Worm (Caenorhabditis elegans) whole organism, late embryonic: Measurements from ENCODE around the gene xbx-6.

Source experiments
- C38D4.7 ChIP-seq: fragments of 200-800 bp; sonication (Bioruptor generic); optimal IDR thresholded peaks from 2 replicates; lab custom pipeline; 2018; ENCODE audit warnings: mild to moderate bottlenecking, missing genetic modification characterization, moderate library complexity, missing compliant biosample characterization
- Y22D7AL.16 ChIP-seq: sonication (generic microtip); optimal IDR thresholded peaks from 2 replicates; lab custom pipeline; 2016; ENCODE audit warnings: missing genetic modification characterization, missing compliant biosample characterization
- ama-1 ChIP-seq: fragments of 150-350 bp; optimal IDR thresholded peaks from 2 replicates; lab custom pipeline; 2014
- ceh-19 ChIP-seq: fragments of 200-800 bp; sonication (Bioruptor generic); optimal IDR thresholded peaks from 2 replicates; lab custom pipeline; 2018; ENCODE audit warnings: mild to moderate bottlenecking, missing genetic modification characterization, missing compliant biosample characterization
- ceh-31 ChIP-seq: sonication (generic microtip); optimal IDR thresholded peaks from 2 replicates; lab custom pipeline; 2016; ENCODE audit warnings: missing genetic modification characterization, missing compliant biosample characterization
- ceh-34 ChIP-seq: sonication (generic microtip); optimal IDR thresholded peaks from 2 replicates; lab custom pipeline; 2016; ENCODE audit warnings: mild to moderate bottlenecking, missing genetic modification characterization, missing compliant biosample characterization
- ceh-6 ChIP-seq: fragments of 200-800 bp; sonication (Bioruptor generic); optimal IDR thresholded peaks from 2 replicates; lab custom pipeline; 2018; ENCODE audit warnings: mild to moderate bottlenecking, missing genetic modification characterization, missing compliant biosample characterization
- che-1 ChIP-seq: sonication (generic microtip); optimal IDR thresholded peaks from 2 replicates; lab custom pipeline; 2016; ENCODE audit warnings: mild to moderate bottlenecking, missing genetic modification characterization, missing compliant biosample characterization
- dmd-4 ChIP-seq: sonication (generic microtip); optimal IDR thresholded peaks from 2 replicates; lab custom pipeline; 2016; ENCODE audit warnings: borderline replicate concordance, missing genetic modification characterization, missing compliant biosample characterization
- dve-1 ChIP-seq: sonication (generic microtip); optimal IDR thresholded peaks from 2 replicates; lab custom pipeline; 2017; ENCODE audit warnings: antibody characterized with exemption, mild to moderate bottlenecking, missing genetic modification characterization, missing compliant biosample characterization
- elt-2 ChIP-seq: sonication (generic microtip); optimal IDR thresholded peaks from 2 replicates; lab custom pipeline; 2016; ENCODE audit warnings: missing genetic modification reagents, missing genetic modification characterization, missing compliant biosample characterization
- eyg-1 ChIP-seq: sonication (generic microtip); optimal IDR thresholded peaks from 2 replicates; lab custom pipeline; 2016; ENCODE audit warnings: missing genotype, missing genetic modification characterization, missing compliant biosample characterization
- fkh-10 ChIP-seq: fragments of 150-350 bp; optimal IDR thresholded peaks from 2 replicates; lab custom pipeline; 2014; ENCODE audit warnings: missing biosample characterization, missing genetic modification reagents, missing genetic modification characterization
- fkh-6 ChIP-seq: sonication (generic microtip); optimal IDR thresholded peaks from 2 replicates; lab custom pipeline; 2016; ENCODE audit warnings: missing genetic modification characterization, missing compliant biosample characterization
- hlh-13 ChIP-seq: fragments of 200-800 bp; sonication (Bioruptor generic); optimal IDR thresholded peaks from 2 replicates; lab custom pipeline; 2018; ENCODE audit warnings: mild to moderate bottlenecking, missing genetic modification characterization, missing compliant biosample characterization
- hlh-30 ChIP-seq: sonication (generic microtip); optimal IDR thresholded peaks from 2 replicates; lab custom pipeline; 2017; ENCODE audit warnings: antibody characterized with exemption, missing genetic modification characterization, missing compliant biosample characterization; ENCODE audit not compliant: insufficient read depth
- nfya-1 ChIP-seq: sonication (generic microtip); optimal IDR thresholded peaks from 2 replicates; lab custom pipeline; 2017; ENCODE audit warnings: missing genetic modification characterization, mild to moderate bottlenecking, missing compliant biosample characterization, antibody characterized with exemption, moderate library complexity
- npax-4 ChIP-seq: sonication (generic microtip); optimal IDR thresholded peaks from 2 replicates; lab custom pipeline; 2016; ENCODE audit warnings: missing genetic modification characterization, missing compliant biosample characterization
- pag-3 ChIP-seq: sonication (generic microtip); optimal IDR thresholded peaks from 2 replicates; lab custom pipeline; 2016; ENCODE audit warnings: missing compliant biosample characterization, missing genetic modification characterization, borderline replicate concordance
- pat-9 ChIP-seq: fragments of 200-800 bp; sonication (Bioruptor generic); optimal IDR thresholded peaks from 2 replicates; lab custom pipeline; 2018; ENCODE audit warnings: mild to moderate bottlenecking, missing genetic modification characterization, moderate library complexity, missing compliant biosample characterization
- pax-1 ChIP-seq: fragments of 150-350 bp; optimal IDR thresholded peaks from 2 replicates; lab custom pipeline; 2014; ENCODE audit warnings: missing biosample characterization, missing genetic modification characterization
- pha-2 ChIP-seq: sonication (generic microtip); optimal IDR thresholded peaks from 2 replicates; lab custom pipeline; 2017; ENCODE audit warnings: mild to moderate bottlenecking, missing genetic modification characterization, missing compliant biosample characterization
- pha-4 ChIP-seq: fragments of 150-350 bp; optimal IDR thresholded peaks from 2 replicates; lab custom pipeline; 2018; ENCODE audit warnings: missing biosample characterization, missing genetic modification reagents, missing genetic modification characterization
- pqm-1 ChIP-seq: sonication (generic microtip); optimal IDR thresholded peaks from 2 replicates; lab custom pipeline; 2016; ENCODE audit warnings: missing genetic modification characterization, missing compliant biosample characterization
- pros-1 ChIP-seq: fragments of 150-350 bp; optimal IDR thresholded peaks from 2 replicates; lab custom pipeline; 2014; ENCODE audit warnings: missing biosample characterization, missing genetic modification reagents, missing genetic modification characterization
- rnt-1 ChIP-seq: sonication (generic microtip); optimal IDR thresholded peaks from 2 replicates; lab custom pipeline; 2016; ENCODE audit warnings: missing genetic modification characterization, missing compliant biosample characterization
- sox-2 ChIP-seq: fragments of 200-800 bp; sonication (Bioruptor generic); IDR thresholded peaks from 2 replicates; pipeline ENCODE4 v1.3.6; 2022; ENCODE audit warnings: missing genetic modification reagents, missing genetic modification characterization, missing compliant biosample characterization
- sox-4 ChIP-seq: sonication (generic microtip); optimal IDR thresholded peaks from 2 replicates; lab custom pipeline; 2017; ENCODE audit warnings: mild to moderate bottlenecking, missing genetic modification characterization, inconsistent platforms, missing compliant biosample characterization
- tbx-7 ChIP-seq: sonication (generic microtip); optimal IDR thresholded peaks from 2 replicates; lab custom pipeline; 2016; ENCODE audit warnings: missing genotype, missing genetic modification characterization, missing compliant biosample characterization
- unc-42 ChIP-seq: sonication (generic microtip); optimal IDR thresholded peaks from 2 replicates; lab custom pipeline; 2016; ENCODE audit warnings: missing genotype, missing genetic modification characterization, missing compliant biosample characterization
- unc-55 ChIP-seq: sonication (generic microtip); optimal IDR thresholded peaks from 2 replicates; lab custom pipeline; 2017; ENCODE audit warnings: missing biosample characterization, missing genetic modification reagents, missing genetic modification characterization
- unc-86 ChIP-seq: sonication (generic microtip); optimal IDR thresholded peaks from 2 replicates; lab custom pipeline; 2016; ENCODE audit warnings: missing genetic modification characterization, missing compliant biosample characterization
- ztf-16 ChIP-seq: sonication (generic microtip); optimal IDR thresholded peaks from 2 replicates; lab custom pipeline; 2017; ENCODE audit warnings: missing genetic modification characterization, missing compliant biosample characterization

The xbx-6 gene

ce11 chrV:9666394-9666793, 36.5 kb upstream of the xbx-6 start, which contains the start of gene ZK287.1:
ZK287.1 (plus strand) TSS chrV:9666694.
- TF ChIP-seq Y22D7AL.16: no peak
- peak; percentile 17 for TF ChIP-seq unc-42 (tag; lab: Kevin White, UChicago)
- TF ChIP-seq fkh-10 (GFP tag; lab: Kevin White, UChicago): peak; percentile 3

- TF ChIP-seq hlh-13 (GFP tag; lab: Kevin White, UChicago) (no peak), pax-1 (no peak), C38D4.7 (GFP tag; lab: Kevin White, UChicago) (no peak), pros-1 (no peak), unc-55 (GFP tag; lab: Kevin White, UChicago) (no peak), eyg-1 (tag; lab: Kevin White, UChicago) (no peak), pha-4 (tag; lab: Kevin White, UChicago) (no peak)
These were observed 30.4 kb upstream of the xbx-6 start for ce11 chrV:9672495-9672894.

- TF ChIP-seq rnt-1: no peak
These were observed 29.5 kb upstream of the xbx-6 start, which contains the start of gene sulp-8 for ce11 chrV:9673199-9673843. sulp-8 (minus strand) TSS chrV:9673667.

ce11 chrV:9677977-9678376, 24.9 kb upstream of the xbx-6 start, which contains the start of gene cthd-1:
cthd-1 (plus strand) TSS chrV:9678277.
- no peak for TF ChIP-seq sox-2
- TF ChIP-seq ceh-31: no peak
- TF ChIP-seq tbx-7 (tag; lab: Kevin White, UChicago): no peak
- TF ChIP-seq eyg-1 (tag; lab: Kevin White, UChicago): no peak
- no peak for TF ChIP-seq npax-4 (tag; lab: Kevin White, UChicago)
- no peak for TF ChIP-seq pat-9 (tag; lab: Kevin White, UChicago)
- TF ChIP-seq ceh-6 (GFP tag; lab: Kevin White, UChicago): no peak
- TF ChIP-seq dmd-4 (tag; lab: Kevin White, UChicago): no peak
- TF ChIP-seq pha-2: no peak
- TF ChIP-seq fkh-6 (tag; lab: Kevin White, UChicago): no peak
- no peak for TF ChIP-seq ceh-34
- TF ChIP-seq fkh-10 (GFP tag; lab: Kevin White, UChicago): no peak

ce11 chrV:9679166-9679565, 23.7 kb upstream of the xbx-6 start, which contains the start of gene ZK287.9:
ZK287.9 (plus strand) TSS chrV:9679357.
- TF ChIP-seq ama-1 (lab: Kevin White, UChicago): no peak
- TF ChIP-seq npax-4 (tag; lab: Kevin White, UChicago): no peak
- TF ChIP-seq dve-1: no peak
- TF ChIP-seq elt-2: no peak
- TF ChIP-seq hlh-30: no peak
- no peak for TF ChIP-seq pat-9 (tag; lab: Kevin White, UChicago)
- TF ChIP-seq sox-4 (tag; lab: Kevin White, UChicago): no peak
- no peak for TF ChIP-seq ztf-16 (tag; lab: Kevin White, UChicago)
- no peak for TF ChIP-seq nfya-1 (tag; lab: Kevin White, UChicago)
- TF ChIP-seq unc-86: no peak
- no peak for TF ChIP-seq dmd-4 (tag; lab: Kevin White, UChicago)
- TF ChIP-seq ceh-31: no peak
- TF ChIP-seq Y22D7AL.16: no peak
- TF ChIP-seq pqm-1 (tag; lab: Kevin White, UChicago): no peak
- TF ChIP-seq che-1 (tag; lab: Kevin White, UChicago): no peak
- no peak for TF ChIP-seq pag-3 (tag; lab: Kevin White, UChicago)
- TF ChIP-seq unc-42 (tag; lab: Kevin White, UChicago): no peak
- TF ChIP-seq ceh-19 (GFP tag; lab: Kevin White, UChicago): no peak
